Fruit fly (Drosophila melanogaster) whole organism, embryonic: Measurements from ENCODE around the gene CG8136.

Source experiments
- Adf1 ChIP-seq: fragments of 200-800 bp; sonication (Bioruptor generic); IDR thresholded peaks from 2 replicates; pipeline ENCODE4 v1.3.6; 2022; ENCODE audit warnings: missing biosample characterization, missing genetic modification characterization
- BEAF-32 ChIP-seq: fragments of 200-800 bp; sonication (Bioruptor generic); optimal IDR thresholded peaks from 3 replicates; lab custom pipeline; 2017; ENCODE audit warnings: missing biosample characterization, missing genetic modification characterization, mild to moderate bottlenecking, moderate library complexity, missing genetic modification reagents
- CG10274 ChIP-seq: fragments of 200-800 bp; sonication (Bioruptor generic); optimal IDR thresholded peaks from 3 replicates; lab custom pipeline; 2017; ENCODE audit warnings: missing biosample characterization, mild to moderate bottlenecking, missing genetic modification characterization
- CG10321 ChIP-seq: fragments of 200-800 bp; sonication (Bioruptor generic); IDR thresholded peaks from 2 replicates; pipeline ENCODE4 v1.3.6; 2022; ENCODE audit warnings: missing biosample characterization, missing genetic modification characterization
- CG14014 ChIP-seq: fragments of 200-800 bp; sonication (Bioruptor generic); IDR thresholded peaks from 2 replicates; pipeline ENCODE4 v1.3.6; 2022; ENCODE audit warnings: missing biosample characterization, missing genetic modification characterization
- CG14441 ChIP-seq: fragments of 200-800 bp; sonication (Bioruptor generic); IDR thresholded peaks from 2 replicates; pipeline ENCODE4 v1.3.6; 2022; ENCODE audit warnings: missing biosample characterization, missing genetic modification characterization
- CG1647 ChIP-seq: fragments of 200-800 bp; sonication (Bioruptor generic); optimal IDR thresholded peaks from 3 replicates; lab custom pipeline; 2016; ENCODE audit warnings: missing biosample characterization, missing genetic modification characterization
- CG17612 ChIP-seq: fragments of 200-800 bp; sonication (Bioruptor generic); IDR thresholded peaks from 2 replicates; pipeline ENCODE4 v1.3.6; 2022; ENCODE audit warnings: missing biosample characterization, missing genetic modification characterization
- CG2678 ChIP-seq: fragments of 200-800 bp; sonication (Bioruptor generic); optimal IDR thresholded peaks from 3 replicates; lab custom pipeline; 2019; ENCODE audit warnings: missing biosample characterization, mild to moderate bottlenecking, missing genetic modification characterization, moderate library complexity
- CG4360 ChIP-seq: fragments of 200-800 bp; sonication (Bioruptor generic); IDR thresholded peaks from 2 replicates; pipeline ENCODE4 v1.3.6; 2022; ENCODE audit warnings: missing biosample characterization, missing genetic modification characterization
- CG4404 ChIP-seq: fragments of 200-800 bp; sonication (Bioruptor generic); IDR thresholded peaks from 2 replicates; pipeline ENCODE4 v1.3.6; 2022; ENCODE audit warnings: missing biosample characterization, missing genetic modification characterization
- CG7963 ChIP-seq: fragments of 200-800 bp; sonication (Bioruptor generic); IDR thresholded peaks from 3 replicates; pipeline ENCODE4 v1.3.6; 2022; ENCODE audit warnings: missing biosample characterization, missing genetic modification characterization; ENCODE audit not compliant: partially characterized antibody
- CTCF ChIP-seq: fragments of 200-800 bp; sonication (Bioruptor generic); optimal IDR thresholded peaks from 2 replicates; lab custom pipeline; 2017; ENCODE audit warnings: missing biosample characterization, mild to moderate bottlenecking, missing genetic modification characterization, moderate library complexity
- Dp ChIP-seq: fragments of 200-800 bp; sonication (Bioruptor generic); optimal IDR thresholded peaks from 2 replicates; lab custom pipeline; 2018; ENCODE audit warnings: missing biosample characterization, mild to moderate bottlenecking, missing genetic modification characterization, moderate library complexity
- Fer1 ChIP-seq: fragments of 200-800 bp; sonication (Bioruptor generic); optimal IDR thresholded peaks from 2 replicates; lab custom pipeline; 2017; ENCODE audit warnings: missing biosample characterization, mild to moderate bottlenecking, missing genetic modification characterization
- HHEX ChIP-seq: fragments of 200-800 bp; sonication (Bioruptor generic); optimal IDR thresholded peaks from 3 replicates; lab custom pipeline; 2017; ENCODE audit warnings: missing biosample characterization, mild to moderate bottlenecking, missing genetic modification characterization, missing genetic modification reagents
- Hmx ChIP-seq: fragments of 200-800 bp; sonication (Bioruptor generic); optimal IDR thresholded peaks from 2 replicates; lab custom pipeline; 2016; ENCODE audit warnings: missing biosample characterization, missing genetic modification characterization
- Hr3 ChIP-seq: fragments of 200-800 bp; sonication (Bioruptor generic); optimal IDR thresholded peaks from 3 replicates; lab custom pipeline; 2016; ENCODE audit warnings: missing biosample characterization, missing genetic modification characterization
- Jarid2 ChIP-seq: fragments of 200-800 bp; sonication (Bioruptor generic); optimal IDR thresholded peaks from 3 replicates; lab custom pipeline; 2017; ENCODE audit warnings: mild to moderate bottlenecking, missing biosample characterization, missing genetic modification reagents, missing genetic modification characterization
- Mad ChIP-seq: fragments of 200-800 bp; sonication (Bioruptor generic); optimal IDR thresholded peaks from 2 replicates; lab custom pipeline; 2016; ENCODE audit warnings: missing biosample characterization, missing genetic modification characterization
- Max ChIP-seq: fragments of 200-800 bp; sonication (Bioruptor generic); optimal IDR thresholded peaks from 2 replicates; lab custom pipeline; 2016; ENCODE audit warnings: missing biosample characterization, mild to moderate bottlenecking, missing genetic modification characterization
- Meics ChIP-seq: fragments of 200-800 bp; sonication (Bioruptor generic); optimal IDR thresholded peaks from 2 replicates; lab custom pipeline; 2017; ENCODE audit warnings: missing biosample characterization, mild to moderate bottlenecking, missing genetic modification characterization
- NFAT ChIP-seq: fragments of 200-800 bp; sonication (Bioruptor generic); IDR thresholded peaks from 2 replicates; pipeline ENCODE4 v1.3.6; 2022; ENCODE audit warnings: missing biosample characterization, missing genetic modification characterization
- Nf-YA ChIP-seq: fragments of 200-800 bp; sonication (Bioruptor generic); IDR thresholded peaks from 2 replicates; pipeline ENCODE4 v1.3.6; 2022; ENCODE audit warnings: missing biosample characterization, missing genetic modification characterization
- Scr ChIP-seq: fragments of 200-800 bp; sonication (Bioruptor generic); IDR thresholded peaks from 2 replicates; pipeline ENCODE4 v1.3.6; 2022; ENCODE audit warnings: missing biosample characterization, missing genetic modification characterization; ENCODE audit not compliant: partially characterized antibody
- Sox100B ChIP-seq: fragments of 200-800 bp; sonication (Bioruptor generic); optimal IDR thresholded peaks from 3 replicates; lab custom pipeline; 2018; ENCODE audit warnings: missing biosample characterization, mild to moderate bottlenecking, missing genetic modification characterization
- Sox102F ChIP-seq: fragments of 200-800 bp; sonication (Bioruptor generic); optimal IDR thresholded peaks from 2 replicates; lab custom pipeline; 2018; ENCODE audit warnings: missing biosample characterization, mild to moderate bottlenecking, missing genetic modification characterization, moderate library complexity
- TFAM ChIP-seq: fragments of 200-800 bp; sonication (Bioruptor generic); optimal IDR thresholded peaks from 2 replicates; lab custom pipeline; 2017; ENCODE audit warnings: missing biosample characterization, missing genetic modification characterization, inconsistent platforms
- Tbp ChIP-seq: fragments of >200 bp; optimal IDR thresholded peaks from 2 replicates; lab custom pipeline; 2018; ENCODE audit warnings: missing biosample characterization, missing genetic modification characterization
- Vsx1 ChIP-seq: fragments of 200-800 bp; sonication (Bioruptor generic); optimal IDR thresholded peaks from 2 replicates; lab custom pipeline; 2017; ENCODE audit warnings: missing biosample characterization, mild to moderate bottlenecking, missing genetic modification characterization, missing genetic modification reagents
- Xbp1 ChIP-seq: fragments of 200-800 bp; sonication (Bioruptor generic); optimal IDR thresholded peaks from 3 replicates; lab custom pipeline; 2016; ENCODE audit warnings: missing biosample characterization, mild to moderate bottlenecking, missing genetic modification characterization
- abd-A ChIP-seq: fragments of 200-800 bp; sonication (Bioruptor generic); optimal IDR thresholded peaks from 3 replicates; lab custom pipeline; 2019; ENCODE audit warnings: missing biosample characterization, mild to moderate bottlenecking, missing genetic modification characterization, moderate library complexity
- amos ChIP-seq: fragments of 200-800 bp; sonication (Bioruptor generic); IDR thresholded peaks from 2 replicates; pipeline ENCODE4 v1.3.6; 2022; ENCODE audit warnings: missing biosample characterization, missing genetic modification characterization; ENCODE audit not compliant: partially characterized antibody
- ara ChIP-seq: fragments of 200-800 bp; sonication (Bioruptor generic); IDR thresholded peaks from 2 replicates; pipeline ENCODE4 v1.3.6; 2022; ENCODE audit warnings: missing biosample characterization, missing genetic modification characterization
- bab2 ChIP-seq: fragments of 200-800 bp; sonication (Bioruptor generic); optimal IDR thresholded peaks from 2 replicates; lab custom pipeline; 2016; ENCODE audit warnings: missing biosample characterization, missing genetic modification characterization
- bsh ChIP-seq, 2 experiments: fragments of 200-800 bp; sonication (Bioruptor generic); optimal IDR thresholded peaks; 2 replicates each; lab custom pipeline; 2017 to 2018; ENCODE audit warnings: mild to moderate bottlenecking in 2 of 2, missing biosample characterization in 2 of 2, missing genetic modification characterization in 2 of 2, moderate library complexity in 1 of 2
- chinmo ChIP-seq: fragments of 200-800 bp; sonication (Bioruptor generic); IDR thresholded peaks from 4 replicates; pipeline ENCODE4 v1.3.6; 2022; ENCODE audit warnings: missing biosample characterization, missing genetic modification characterization; ENCODE audit not compliant: partially characterized antibody
- ems ChIP-seq: fragments of 200-800 bp; sonication (Bioruptor generic); optimal IDR thresholded peaks from 3 replicates; lab custom pipeline; 2016; ENCODE audit warnings: missing biosample characterization, missing genetic modification characterization
- gem ChIP-seq: fragments of 200-800 bp; sonication (Bioruptor generic); optimal IDR thresholded peaks from 2 replicates; lab custom pipeline; 2019; ENCODE audit warnings: missing biosample characterization, mild to moderate bottlenecking, missing genetic modification characterization, moderate library complexity
- ham ChIP-seq: fragments of 200-800 bp; sonication (Bioruptor generic); IDR thresholded peaks from 2 replicates; pipeline ENCODE4 v1.3.6; 2022; ENCODE audit warnings: missing biosample characterization, missing genetic modification characterization
- ind ChIP-seq: fragments of 200-800 bp; sonication (Bioruptor generic); optimal IDR thresholded peaks from 3 replicates; lab custom pipeline; 2016; ENCODE audit warnings: missing biosample characterization, missing genetic modification characterization
- knrl ChIP-seq: fragments of 200-800 bp; sonication (Bioruptor generic); IDR thresholded peaks from 3 replicates; pipeline ENCODE4 v1.3.6; 2022; ENCODE audit warnings: missing biosample characterization, missing genetic modification characterization; ENCODE audit not compliant: partially characterized antibody
- lbe ChIP-seq: fragments of 200-800 bp; sonication (Bioruptor generic); optimal IDR thresholded peaks from 2 replicates; lab custom pipeline; 2016; ENCODE audit warnings: missing biosample characterization, mild to moderate bottlenecking, missing genetic modification characterization
- mld ChIP-seq: fragments of 200-800 bp; sonication (Bioruptor generic); IDR thresholded peaks from 3 replicates; pipeline ENCODE4 v1.3.6; 2022; ENCODE audit warnings: missing biosample characterization, missing genetic modification characterization; ENCODE audit not compliant: partially characterized antibody
- oc ChIP-seq: fragments of 200-800 bp; sonication (Bioruptor generic); optimal IDR thresholded peaks from 2 replicates; lab custom pipeline; 2018; ENCODE audit warnings: missing biosample characterization, mild to moderate bottlenecking, missing genetic modification characterization, moderate library complexity
- org-1 ChIP-seq: fragments of 200-800 bp; sonication (Bioruptor generic); optimal IDR thresholded peaks from 2 replicates; lab custom pipeline; 2017; ENCODE audit warnings: missing biosample characterization, missing genetic modification characterization
- rib ChIP-seq: fragments of 200-800 bp; sonication (Bioruptor generic); IDR thresholded peaks from 2 replicates; pipeline ENCODE4 v1.3.6; 2022; ENCODE audit warnings: missing biosample characterization, missing genetic modification characterization
- sens-2 ChIP-seq: fragments of 200-800 bp; sonication (Bioruptor generic); IDR thresholded peaks from 2 replicates; pipeline ENCODE4 v1.3.6; 2022; ENCODE audit warnings: missing biosample characterization, missing genetic modification characterization
- shn ChIP-seq: fragments of 200-800 bp; sonication (Bioruptor generic); optimal IDR thresholded peaks from 3 replicates; lab custom pipeline; 2016; ENCODE audit warnings: missing biosample characterization, missing genetic modification characterization
- sqz ChIP-seq: fragments of 200-800 bp; sonication (Bioruptor generic); optimal IDR thresholded peaks from 3 replicates; lab custom pipeline; 2018; ENCODE audit warnings: missing biosample characterization, mild to moderate bottlenecking, missing genetic modification characterization
- wor ChIP-seq: fragments of 200-800 bp; sonication (Bioruptor generic); IDR thresholded peaks from 2 replicates; pipeline ENCODE4 v1.3.6; 2022; ENCODE audit warnings: missing biosample characterization, missing genetic modification characterization

CG8136 gene

dm6 chr3R:8746354-8746753, 25.2 kb downstream of the CG8136 start (continued):
- TF ChIP-seq Fer1 (GFP tag; lab: Kevin White, UChicago) (peak; percentile 49), Sox102F (GFP tag; lab: Kevin White, UChicago) (peak; percentile 82), ham (GFP tag; lab: Robert Waterston, UW) (no peak), Hmx (no peak), org-1 (peak; percentile 49), Tbp (GFP tag; lab: Kevin White, UChicago) (no peak), NFAT (GFP tag; lab: Robert Waterston, UW) (no peak), amos (no peak), rib (no peak), knrl (GFP tag; lab: Robert Waterston, UW) (no peak), abd-A (no peak), Sox100B (GFP tag; lab: Kevin White, UChicago) (peak; percentile 68), bsh (GFP tag; optimal IDR thresholded peaks at IDR 0.05; lab: Kevin White, UChicago) (peak in 1 of 2 experiments; percentile 75), Adf1 (GFP tag; lab: Robert Waterston, UW) (no peak), sqz (GFP tag; lab: Kevin White, UChicago) (no peak), ind (GFP tag; lab: Kevin White, UChicago) (peak; percentile 54), Mad (GFP tag; lab: Kevin White, UChicago) (peak; percentile 55), bab2 (GFP tag; lab: Kevin White, UChicago) (peak; percentile 22), Hr3 (GFP tag; lab: Kevin White, UChicago) (peak; percentile 49), CG10274 (GFP tag; lab: Kevin White, UChicago) (no peak), mld (GFP tag; lab: Robert Waterston, UW) (no peak), HHEX (GFP tag; lab: Kevin White, UChicago) (peak; percentile 7), Jarid2 (GFP tag; lab: Kevin White, UChicago) (no peak), Vsx1 (GFP tag; lab: Kevin White, UChicago) (no peak), CG14441 (GFP tag; lab: Robert Waterston, UW) (no peak), Xbp1 (GFP tag; lab: Kevin White, UChicago) (peak; percentile 66), chinmo (no peak), CG4404 (peak; percentile 52), wor (peak; percentile 46; the same call in 1 of the 2 replicates), CG14014 (0 out of 2 replicates have a peak, but pooled peaks have one; percentile 23), TFAM (no peak), CG7963 (GFP tag; lab: Robert Waterston, UW) (no peak), CG10321 (GFP tag; lab: Robert Waterston, UW) (0 out of 2 replicates have a peak, but pooled peaks have one; percentile 21), gem (tag; lab: Kevin White, UChicago) (peak; percentile 84), CG4360 (no peak), Meics (GFP tag; lab: Kevin White, UChicago) (peak; percentile 46), sens-2 (GFP tag; lab: Robert Waterston, UW) (peak; percentile 39; the same call in 1 of the 2 replicates), Scr (no peak), CG2678 (peak; percentile 66), lbe (GFP tag; lab: Kevin White, UChicago) (no peak), CTCF (GFP tag; lab: Kevin White, UChicago) (no peak), CG1647 (GFP tag; lab: Kevin White, UChicago) (peak; percentile 23), oc (tag; lab: Kevin White, UChicago) (peak; percentile 38), Nf-YA (GFP tag; lab: Robert Waterston, UW) (peak; percentile 54), BEAF-32 (no peak), shn (GFP tag; lab: Kevin White, UChicago) (no peak), ems (GFP tag; lab: Kevin White, UChicago) (no peak), CG17612 (GFP tag; lab: Robert Waterston, UW) (no peak), Dp (no peak), ara (peak; percentile 56; the same call in 1 of the 2 replicates), Max (GFP tag; lab: Kevin White, UChicago) (peak; percentile 65)
